Fruit fly (Drosophila melanogaster) whole organism, embryonic: ENCODE measurements around the gene CG8516.

Experiments
- ATbp ChIP-seq: fragments of 200-800 bp; sonication (Bioruptor generic); optimal IDR thresholded peaks from 2 replicates; lab custom pipeline; 2017; ENCODE audit warnings: missing biosample characterization, mild to moderate bottlenecking, missing genetic modification characterization, missing genetic modification reagents
- Abd-B ChIP-seq: fragments of 200-800 bp; sonication (Bioruptor generic); optimal IDR thresholded peaks from 2 replicates; lab custom pipeline; 2018; ENCODE audit warnings: missing biosample characterization, mild to moderate bottlenecking, missing genetic modification characterization, moderate library complexity
- Antp ChIP-seq: fragments of 200-800 bp; sonication (Bioruptor generic); optimal IDR thresholded peaks from 3 replicates; lab custom pipeline; 2016; ENCODE audit warnings: missing biosample characterization, missing genetic modification characterization
- BEAF-32 ChIP-seq: fragments of 200-800 bp; sonication (Bioruptor generic); optimal IDR thresholded peaks from 3 replicates; lab custom pipeline; 2017; ENCODE audit warnings: missing biosample characterization, missing genetic modification characterization, mild to moderate bottlenecking, moderate library complexity, missing genetic modification reagents
- CG10267 ChIP-seq: fragments of 200-800 bp; sonication (Bioruptor generic); optimal IDR thresholded peaks from 2 replicates; lab custom pipeline; 2018; ENCODE audit warnings: missing biosample characterization, mild to moderate bottlenecking, missing genetic modification characterization, moderate library complexity
- CG10979 ChIP-seq: fragments of 200-800 bp; sonication (Bioruptor generic); optimal IDR thresholded peaks from 2 replicates; lab custom pipeline; 2018; ENCODE audit warnings: missing biosample characterization, mild to moderate bottlenecking, missing genetic modification characterization, moderate library complexity
- CG12219 ChIP-seq: fragments of 200-800 bp; sonication (Bioruptor generic); optimal IDR thresholded peaks from 3 replicates; lab custom pipeline; 2018; ENCODE audit warnings: missing biosample characterization, mild to moderate bottlenecking, missing genetic modification characterization
- CG13624 ChIP-seq: fragments of 200-800 bp; sonication (Bioruptor generic); optimal IDR thresholded peaks from 2 replicates; lab custom pipeline; 2016; ENCODE audit warnings: missing biosample characterization, missing genetic modification characterization
- CG17359 ChIP-seq: fragments of 200-800 bp; sonication (Bioruptor generic); optimal IDR thresholded peaks from 3 replicates; lab custom pipeline; 2018; ENCODE audit warnings: missing biosample characterization, mild to moderate bottlenecking, missing genetic modification characterization, moderate library complexity
- CG17568 ChIP-seq: fragments of 200-800 bp; sonication (Bioruptor generic); optimal IDR thresholded peaks from 2 replicates; lab custom pipeline; 2018; ENCODE audit warnings: missing biosample characterization, mild to moderate bottlenecking, missing genetic modification characterization, moderate library complexity
- CG1832 ChIP-seq: fragments of 200-800 bp; sonication (Bioruptor generic); optimal IDR thresholded peaks from 2 replicates; lab custom pipeline; 2017; ENCODE audit warnings: missing biosample characterization, mild to moderate bottlenecking, missing genetic modification characterization, inconsistent platforms
- CG18619 ChIP-seq: fragments of 200-800 bp; sonication (Bioruptor generic); optimal IDR thresholded peaks from 3 replicates; lab custom pipeline; 2017; ENCODE audit warnings: missing biosample characterization, mild to moderate bottlenecking, missing genetic modification characterization
- CG2202 ChIP-seq: fragments of 200-800 bp; sonication (Bioruptor generic); optimal IDR thresholded peaks from 2 replicates; lab custom pipeline; 2018; ENCODE audit warnings: missing biosample characterization, mild to moderate bottlenecking, missing genetic modification characterization
- CG2875 ChIP-seq: fragments of 200-800 bp; sonication (Bioruptor generic); optimal IDR thresholded peaks from 2 replicates; lab custom pipeline; 2017; ENCODE audit warnings: missing biosample characterization, mild to moderate bottlenecking, missing genetic modification characterization, missing genetic modification reagents
- CG30431 ChIP-seq: fragments of 200-800 bp; sonication (Bioruptor generic); optimal IDR thresholded peaks from 2 replicates; lab custom pipeline; 2017; ENCODE audit warnings: missing biosample characterization, missing genetic modification characterization
- CG31224 ChIP-seq: fragments of 200-800 bp; sonication (Bioruptor generic); IDR thresholded peaks from 2 replicates; pipeline ENCODE4 v1.3.6; 2022; ENCODE audit warnings: missing biosample characterization, missing genetic modification characterization
- CG31388 ChIP-seq: fragments of 200-800 bp; sonication (Bioruptor generic); optimal IDR thresholded peaks from 2 replicates; lab custom pipeline; 2016; ENCODE audit warnings: missing biosample characterization, missing genetic modification characterization
- CG3163 ChIP-seq: fragments of 200-800 bp; sonication (Bioruptor generic); optimal IDR thresholded peaks from 3 replicates; lab custom pipeline; 2016; ENCODE audit warnings: missing biosample characterization, missing genetic modification characterization
- CG3281 ChIP-seq: fragments of 200-800 bp; sonication (Bioruptor generic); optimal IDR thresholded peaks from 3 replicates; lab custom pipeline; 2017; ENCODE audit warnings: missing biosample characterization, mild to moderate bottlenecking, missing genetic modification characterization
- CG3995 ChIP-seq: fragments of 200-800 bp; sonication (Bioruptor generic); optimal IDR thresholded peaks from 3 replicates; lab custom pipeline; 2016; ENCODE audit warnings: missing biosample characterization, missing genetic modification characterization
- CG42726 ChIP-seq: fragments of 200-800 bp; sonication (Bioruptor generic); IDR thresholded peaks from 2 replicates; pipeline ENCODE4 v1.3.6; 2022; ENCODE audit warnings: missing biosample characterization, missing genetic modification characterization; ENCODE audit not compliant: partially characterized antibody
- CG6272 ChIP-seq: fragments of 200-800 bp; sonication (Bioruptor generic); IDR thresholded peaks from 2 replicates; pipeline ENCODE4 v1.3.6; 2022; ENCODE audit warnings: missing biosample characterization, missing genetic modification characterization
- CG7963 ChIP-seq: fragments of 200-800 bp; sonication (Bioruptor generic); IDR thresholded peaks from 3 replicates; pipeline ENCODE4 v1.3.6; 2022; ENCODE audit warnings: missing biosample characterization, missing genetic modification characterization; ENCODE audit not compliant: partially characterized antibody
- CG8281 ChIP-seq: fragments of 200-800 bp; sonication (Bioruptor generic); optimal IDR thresholded peaks from 2 replicates; lab custom pipeline; 2018; ENCODE audit warnings: missing biosample characterization, mild to moderate bottlenecking, missing genetic modification characterization, moderate library complexity
- CG8290 ChIP-seq, 3 experiments: fragments of 200-800 bp; sonication (Bioruptor generic); optimal IDR thresholded peaks; 2 replicates each; lab custom pipeline; 2016 to 2019; ENCODE audit warnings: missing biosample characterization in 3 of 3, missing genetic modification characterization in 3 of 3, mild to moderate bottlenecking in 2 of 3, moderate library complexity in 1 of 3
- CG9817 ChIP-seq: fragments of 200-800 bp; sonication (Bioruptor generic); optimal IDR thresholded peaks from 2 replicates; lab custom pipeline; 2018; ENCODE audit warnings: missing biosample characterization, mild to moderate bottlenecking, missing genetic modification characterization, moderate library complexity
- CrebB ChIP-seq: fragments of 200-800 bp; sonication (Bioruptor generic); optimal IDR thresholded peaks from 3 replicates; lab custom pipeline; 2018; ENCODE audit warnings: missing biosample characterization, mild to moderate bottlenecking, missing genetic modification characterization
- Dref ChIP-seq: fragments of 200-800 bp; sonication (Bioruptor generic); IDR thresholded peaks from 2 replicates; pipeline ENCODE4 v1.3.6; 2022; ENCODE audit warnings: missing biosample characterization, missing genetic modification characterization
- HLH54F ChIP-seq: fragments of 200-800 bp; sonication (Bioruptor generic); optimal IDR thresholded peaks from 3 replicates; lab custom pipeline; 2016; ENCODE audit warnings: missing biosample characterization, missing genetic modification characterization
- Hand ChIP-seq: fragments of 200-800 bp; sonication (Bioruptor generic); optimal IDR thresholded peaks from 2 replicates; lab custom pipeline; 2017; ENCODE audit warnings: mild to moderate bottlenecking, missing biosample characterization, missing genetic modification reagents, missing genetic modification characterization
- Med ChIP-seq: fragments of 200-800 bp; sonication (Bioruptor generic); peaks from one replicate; lab custom pipeline; 2016; ENCODE audit warnings: missing biosample characterization, missing genetic modification characterization, mild to moderate bottlenecking, inconsistent platforms, moderate library complexity
- Optix ChIP-seq: fragments of 200-800 bp; sonication (Bioruptor generic); IDR thresholded peaks from 3 replicates; pipeline ENCODE4 v1.3.6; 2022; ENCODE audit warnings: missing biosample characterization, missing genetic modification characterization
- Ravus ChIP-seq: fragments of 200-800 bp; sonication (Bioruptor generic); IDR thresholded peaks from 2 replicates; pipeline ENCODE4 v1.3.6; 2022; ENCODE audit warnings: missing biosample characterization, missing genetic modification characterization
- Sry-β ChIP-seq: fragments of 200-800 bp; sonication (Bioruptor generic); optimal IDR thresholded peaks from 2 replicates; lab custom pipeline; 2018; ENCODE audit warnings: missing biosample characterization, mild to moderate bottlenecking, missing genetic modification characterization, moderate library complexity
- br ChIP-seq: fragments of >200 bp; optimal IDR thresholded peaks from 2 replicates; lab custom pipeline; 2017
- ems ChIP-seq: fragments of 200-800 bp; sonication (Bioruptor generic); optimal IDR thresholded peaks from 3 replicates; lab custom pipeline; 2016; ENCODE audit warnings: missing biosample characterization, missing genetic modification characterization
- nerfin-2 ChIP-seq: fragments of 200-800 bp; sonication (Bioruptor generic); IDR thresholded peaks from 2 replicates; pipeline ENCODE4 v1.3.6; 2022; ENCODE audit warnings: missing biosample characterization, missing genetic modification characterization; ENCODE audit not compliant: partially characterized antibody
- odd ChIP-seq: fragments of 200-800 bp; sonication (Bioruptor generic); optimal IDR thresholded peaks from 2 replicates; lab custom pipeline; 2017; ENCODE audit warnings: missing biosample characterization, mild to moderate bottlenecking, missing genetic modification characterization
- pan ChIP-seq, 4 experiments: fragments of >200 bp in 3 of 4; fragments of 200-800 bp in 1 of 4; sonication (Bioruptor generic) in 1 of 4; optimal IDR thresholded peaks in 3 of 4; IDR thresholded peaks in 1 of 4; 2 replicates each; pipeline versions ENCODE4 v1.3.6 to Lab custom; 2017 to 2022; ENCODE audit warnings: missing biosample characterization in 2 of 4, missing genetic modification characterization in 2 of 4, mixed read lengths in 1 of 4
- phol ChIP-seq: fragments of 200-800 bp; sonication (Bioruptor generic); optimal IDR thresholded peaks from 3 replicates; lab custom pipeline; 2018; ENCODE audit warnings: missing biosample characterization, mild to moderate bottlenecking, missing genetic modification characterization, moderate library complexity
- prd ChIP-seq, 3 experiments: fragments of >200 bp in 2 of 3; fragments of 200-800 bp in 1 of 3; sonication (Bioruptor generic) in 1 of 3; optimal IDR thresholded peaks in 2 of 3; IDR thresholded peaks in 1 of 3; 2 replicates in 2 of 3; 3 replicates in 1 of 3; pipeline versions ENCODE4 v1.3.6 to Lab custom; 2017 to 2022; ENCODE audit warnings: missing biosample characterization in 1 of 3, missing genetic modification characterization in 1 of 3
- ranshi ChIP-seq: fragments of 200-800 bp; sonication (Bioruptor generic); IDR thresholded peaks from 2 replicates; pipeline ENCODE4 v1.3.6; 2022; ENCODE audit warnings: missing biosample characterization, missing genetic modification characterization
- repo ChIP-seq: fragments of 200-800 bp; sonication (Bioruptor generic); optimal IDR thresholded peaks from 2 replicates; lab custom pipeline; 2016; ENCODE audit warnings: missing biosample characterization, missing genetic modification characterization
- rib ChIP-seq: fragments of 200-800 bp; sonication (Bioruptor generic); IDR thresholded peaks from 2 replicates; pipeline ENCODE4 v1.3.6; 2022; ENCODE audit warnings: missing biosample characterization, missing genetic modification characterization
- sima ChIP-seq: fragments of 200-800 bp; sonication (Bioruptor generic); optimal IDR thresholded peaks from 2 replicates; lab custom pipeline; 2016; ENCODE audit warnings: missing biosample characterization, missing genetic modification characterization
- tin ChIP-seq: fragments of 200-800 bp; sonication (Bioruptor generic); optimal IDR thresholded peaks from 3 replicates; lab custom pipeline; 2016; ENCODE audit warnings: missing biosample characterization, missing genetic modification characterization
- vnd ChIP-seq: fragments of 200-800 bp; sonication (Bioruptor generic); IDR thresholded peaks from 3 replicates; pipeline ENCODE4 v1.3.6; 2022; ENCODE audit warnings: missing biosample characterization, missing genetic modification characterization; ENCODE audit not compliant: partially characterized antibody
- zfh2 ChIP-seq: fragments of 200-800 bp; sonication (Bioruptor generic); optimal IDR thresholded peaks from 2 replicates; lab custom pipeline; 2016; ENCODE audit warnings: missing biosample characterization, missing genetic modification characterization

CG8516 gene

DNA sequence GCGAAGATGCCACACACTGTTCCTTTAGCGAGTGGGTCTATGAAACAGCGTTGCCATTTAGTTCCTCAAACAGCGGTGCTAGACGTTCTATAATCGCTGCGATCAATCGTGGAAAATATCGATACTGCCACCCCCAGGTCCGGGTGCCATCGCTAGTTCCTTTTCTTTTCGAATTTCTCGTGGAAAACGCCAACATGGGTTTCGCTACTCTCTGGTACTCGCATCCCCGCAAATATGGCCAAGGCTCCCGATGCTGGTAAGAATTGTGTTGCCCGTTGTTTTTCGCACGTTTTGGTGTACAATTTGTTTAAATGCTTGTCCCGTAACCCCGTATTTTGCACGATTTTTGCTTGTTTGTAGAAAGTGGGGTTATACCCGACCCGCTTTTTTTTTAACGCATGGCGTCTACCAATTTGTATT is 15.1 kb upstream of the CG8516 start, which contains the start of gene RpS29 (continued):
- TF ChIP-seq CG17568 (GFP tag; lab: Kevin White, UChicago) (no peak), CG3995 (peak; percentile 74), CG8281 (tag; lab: Kevin White, UChicago) (peak; percentile 8), CG30431 (GFP tag; lab: Kevin White, UChicago) (peak; percentile 47), Ravus (GFP tag; lab: Robert Waterston, UW) (no peak), CG6272 (GFP tag; lab: Robert Waterston, UW) (peak; percentile 83), BEAF-32 (GFP tag; lab: Kevin White, UChicago) (peak; percentile 98), CG10267 (peak; percentile 84), CrebB (tag; lab: Kevin White, UChicago) (peak; percentile 87), CG9817 (peak; percentile 83), nerfin-2 (GFP tag; lab: Robert Waterston, UW) (peak; percentile 70), br (lab: Kevin White, UChicago) (no peak), tin (peak; percentile 74), CG17359 (tag; lab: Kevin White, UChicago) (peak; percentile 64), Med (GFP tag; lab: Kevin White, UChicago) (peak; percentile 99), CG12219 (GFP tag; lab: Kevin White, UChicago) (peak; percentile 56), CG7963 (peak; percentile 79), pan (optimal IDR thresholded peaks at IDR 0.05; lab: Kevin White, UChicago) (no peak), pan (GFP tag; optimal IDR thresholded peaks at IDR 0.05 in 1 of 2, IDR thresholded peaks at IDR 0.05 in 1 of 2) (peak in 1 of 2 experiments; percentile 76), CG2875 (peak; percentile 43), CG1832 (GFP tag; lab: Kevin White, UChicago) (no peak), CG2202 (peak; percentile 47), CG8290 (GFP tag; optimal IDR thresholded peaks at IDR 0.05; lab: Kevin White, UChicago) (peak; percentile 73), CG8290 (tag; optimal IDR thresholded peaks at IDR 0.05; lab: Kevin White, UChicago) (peak; percentile 31 to 95), ATbp (peak; percentile 10), CG3163 (GFP tag; lab: Kevin White, UChicago) (peak; percentile 80), Hand (GFP tag; lab: Kevin White, UChicago) (peak; percentile 62), vnd (GFP tag; lab: Robert Waterston, UW) (peak; percentile 84), sima (GFP tag; lab: Kevin White, UChicago) (peak; percentile 44), ranshi (GFP tag; lab: Robert Waterston, UW) (peak; percentile 68), rib (peak; percentile 52; the same call in 1 of the 2 replicates), CG10979 (tag; lab: Kevin White, UChicago) (peak; percentile 36), phol (tag; lab: Kevin White, UChicago) (peak; percentile 82), CG18619 (GFP tag; lab: Kevin White, UChicago) (peak; percentile 83), Dref (peak; percentile 98), CG31388 (no peak), Antp (GFP tag; lab: Kevin White, UChicago) (peak; percentile 91), CG42726 (GFP tag; lab: Robert Waterston, UW) (peak; percentile 98), repo (GFP tag; lab: Kevin White, UChicago) (peak; percentile 71), Sry-β (peak; percentile 53), odd (GFP tag; lab: Kevin White, UChicago) (peak; percentile 72), CG13624 (GFP tag; lab: Kevin White, UChicago) (peak; percentile 92), HLH54F (peak; percentile 87), zfh2 (GFP tag; lab: Kevin White, UChicago) (peak; percentile 87), Abd-B (peak; percentile 40), prd (optimal IDR thresholded peaks at IDR 0.05; lab: Kevin White, UChicago) (no peak), prd (GFP tag; IDR thresholded peaks at IDR 0.05; lab: Robert Waterston, UW) (peak; percentile 76), CG3281 (GFP tag; lab: Kevin White, UChicago) (peak; percentile 85), CG31224 (GFP tag; lab: Robert Waterston, UW) (no peak), ems (peak; percentile 84), Optix (GFP tag; lab: Robert Waterston, UW) (peak; percentile 46; the same call in 1 of the 3 replicates)
